Fruit fly (Drosophila melanogaster): ENCODE results near the gene CG9921.

Gene CG9921

dm6 chrX:16331562-16332233, 1.7 kb downstream of the CG9921 start (continued):
- TF ChIP-seq CG10321 (GFP tag; IDR thresholded peaks at IDR 0.05): no peak
- no peak for TF ChIP-seq CG12236 (GFP tag; optimal IDR thresholded peaks at IDR 0.05)
- no peak for TF ChIP-seq Awh (GFP tag; IDR thresholded peaks at IDR 0.05)
- TF ChIP-seq Pdp1 (GFP tag; optimal IDR thresholded peaks at IDR 0.05): peak in 1 of 2 experiments; percentile 88
- TF ChIP-seq shn (GFP tag; optimal IDR thresholded peaks at IDR 0.05): no peak
- TF ChIP-seq gt (GFP tag; IDR thresholded peaks at IDR 0.05): no peak
- TF ChIP-seq CG9215 (GFP tag; IDR thresholded peaks at IDR 0.05): no peak
- TF ChIP-seq mirr (GFP tag; optimal IDR thresholded peaks at IDR 0.05): no peak
- no peak for TF ChIP-seq HmgD (GFP tag; optimal IDR thresholded peaks at IDR 0.05)
- TF ChIP-seq vfl (GFP tag; optimal IDR thresholded peaks at IDR 0.05): no peak
- TF ChIP-seq BtbVII (GFP tag; optimal IDR thresholded peaks at IDR 0.05): no peak
- TF ChIP-seq CG17385 (GFP tag; optimal IDR thresholded peaks at IDR 0.05): no peak
- no peak for TF ChIP-seq gsb-n (tag; optimal IDR thresholded peaks at IDR 0.05)
- no peak for TF ChIP-seq luna (GFP tag; optimal IDR thresholded peaks at IDR 0.05)
- no peak for TF ChIP-seq CG6175 (GFP tag; IDR thresholded peaks at IDR 0.05)
- no peak for TF ChIP-seq CG11695 (GFP tag; IDR thresholded peaks at IDR 0.05)
- TF ChIP-seq pzg (GFP tag; optimal IDR thresholded peaks at IDR 0.05): peak; percentile 58
- no peak for TF ChIP-seq HLH3B (GFP tag; IDR thresholded peaks at IDR 0.05)
- no peak for TF ChIP-seq CG17359 (tag; optimal IDR thresholded peaks at IDR 0.05)
- peak; percentile 51 for TF ChIP-seq CG14860 (GFP tag; IDR thresholded peaks at IDR 0.05; ENCODE audit: partially characterized antibody)
- TF ChIP-seq Lim3 (GFP tag; IDR thresholded peaks at IDR 0.05): no peak
- TF ChIP-seq pita (GFP tag; optimal IDR thresholded peaks at IDR 0.05): no peak
- no peak for TF ChIP-seq CG16815 (GFP tag; optimal IDR thresholded peaks at IDR 0.05)
- no peak for TF ChIP-seq CG4854 (GFP tag; optimal IDR thresholded peaks at IDR 0.05)
- TF ChIP-seq CG3163 (GFP tag; optimal IDR thresholded peaks at IDR 0.05): no peak
- TF ChIP-seq Six4 (GFP tag; optimal IDR thresholded peaks at IDR 0.05): no peak
- TF ChIP-seq kay (GFP tag; optimal IDR thresholded peaks at IDR 0.05): no peak
- TF ChIP-seq sc (optimal IDR thresholded peaks at IDR 0.05): no peak
- no peak for TF ChIP-seq sc (GFP tag; optimal IDR thresholded peaks at IDR 0.05)
- no peak for TF ChIP-seq crc (GFP tag; optimal IDR thresholded peaks at IDR 0.05)
- no peak for TF ChIP-seq CG10565 (GFP tag; optimal IDR thresholded peaks at IDR 0.05)
- TF ChIP-seq insv (GFP tag; optimal IDR thresholded peaks at IDR 0.05): no peak
- TF ChIP-seq br (optimal IDR thresholded peaks at IDR 0.05): no peak
- no peak for TF ChIP-seq CG12744 (GFP tag; optimal IDR thresholded peaks at IDR 0.05)
- TF ChIP-seq dan (GFP tag; IDR thresholded peaks at IDR 0.05): no peak
- no peak for TF ChIP-seq CG11456 (GFP tag; IDR thresholded peaks at IDR 0.05)
- no peak for TF ChIP-seq Hmr (GFP tag; optimal IDR thresholded peaks at IDR 0.05)
- peak; percentile 24 for TF ChIP-seq Dp (GFP tag; optimal IDR thresholded peaks at IDR 0.05)
- TF ChIP-seq ssp (GFP tag; IDR thresholded peaks at IDR 0.05): peak; percentile 65
- TF ChIP-seq bsh (GFP tag; optimal IDR thresholded peaks at IDR 0.05): no peak
- TF ChIP-seq CG8290 (GFP tag; optimal IDR thresholded peaks at IDR 0.05): no peak
- no peak for TF ChIP-seq CG8290 (tag; optimal IDR thresholded peaks at IDR 0.05)
- no peak for TF ChIP-seq Ssrp (tag; optimal IDR thresholded peaks at IDR 0.05)
- TF ChIP-seq CG10959 (GFP tag; IDR thresholded peaks at IDR 0.05): no peak
- TF ChIP-seq CG1529 (GFP tag; optimal IDR thresholded peaks at IDR 0.05): no peak
- no peak for TF ChIP-seq Side (GFP tag; optimal IDR thresholded peaks at IDR 0.05)
- TF ChIP-seq ind (GFP tag; optimal IDR thresholded peaks at IDR 0.05): no peak
- no peak for TF ChIP-seq CG14965 (GFP tag; optimal IDR thresholded peaks at IDR 0.05; ENCODE audit: borderline replicate concordance)
- TF ChIP-seq Asciz (GFP tag; optimal IDR thresholded peaks at IDR 0.05): no peak
- no peak for TF ChIP-seq CG12391 (tag; optimal IDR thresholded peaks at IDR 0.05)
- no peak for TF ChIP-seq her (GFP tag; optimal IDR thresholded peaks at IDR 0.05)
- TF ChIP-seq Blimp-1 (GFP tag; optimal IDR thresholded peaks at IDR 0.05): no peak
